Fruit fly (Drosophila melanogaster) whole organism, embryonic: ENCODE data around the gene PCNA2.

ENCODE experiments used
- Aef1 ChIP-seq: fragments of 200-800 bp; sonication (Bioruptor generic); IDR thresholded peaks from 3 replicates; pipeline ENCODE4 v1.3.6; 2022; ENCODE audit warnings: missing biosample characterization, missing genetic modification characterization
- Atf6 ChIP-seq: fragments of 200-800 bp; sonication (Bioruptor generic); IDR thresholded peaks from 2 replicates; pipeline ENCODE4 v1.3.6; 2022; ENCODE audit warnings: missing biosample characterization, missing genetic modification characterization
- BtbVII ChIP-seq: fragments of 200-800 bp; sonication (Bioruptor generic); optimal IDR thresholded peaks from 3 replicates; lab custom pipeline; 2017; ENCODE audit warnings: missing biosample characterization, mild to moderate bottlenecking, missing genetic modification characterization
- CG11456 ChIP-seq: fragments of 200-800 bp; sonication (Bioruptor generic); IDR thresholded peaks from 3 replicates; pipeline ENCODE4 v1.3.6; 2022; ENCODE audit warnings: missing biosample characterization, missing genetic modification characterization
- CG11560 ChIP-seq: fragments of 200-800 bp; sonication (Bioruptor generic); IDR thresholded peaks from 3 replicates; pipeline ENCODE4 v1.3.6; 2022; ENCODE audit warnings: missing biosample characterization, missing genetic modification characterization
- CG14441 ChIP-seq: fragments of 200-800 bp; sonication (Bioruptor generic); IDR thresholded peaks from 2 replicates; pipeline ENCODE4 v1.3.6; 2022; ENCODE audit warnings: missing biosample characterization, missing genetic modification characterization
- CG15011 ChIP-seq: fragments of 200-800 bp; sonication (Bioruptor generic); optimal IDR thresholded peaks from 3 replicates; lab custom pipeline; 2018; ENCODE audit warnings: missing biosample characterization, mild to moderate bottlenecking, missing genetic modification characterization
- CG1602 ChIP-seq: fragments of 200-800 bp; sonication (Bioruptor generic); optimal IDR thresholded peaks from 3 replicates; lab custom pipeline; 2016; ENCODE audit warnings: missing biosample characterization, missing genetic modification characterization
- CG1603 ChIP-seq: fragments of 200-800 bp; sonication (Bioruptor generic); optimal IDR thresholded peaks from 2 replicates; lab custom pipeline; 2019; ENCODE audit warnings: missing biosample characterization, mild to moderate bottlenecking, missing genetic modification characterization, moderate library complexity
- CG16779 ChIP-seq: fragments of 200-800 bp; sonication (Bioruptor generic); IDR thresholded peaks from 2 replicates; pipeline ENCODE4 v1.3.6; 2022; ENCODE audit warnings: missing biosample characterization, missing genetic modification characterization
- CG18764 ChIP-seq: fragments of 200-800 bp; sonication (Bioruptor generic); optimal IDR thresholded peaks from 3 replicates; lab custom pipeline; 2016; ENCODE audit warnings: missing biosample characterization, missing genetic modification characterization
- CG2116 ChIP-seq: fragments of 200-800 bp; sonication (Bioruptor generic); optimal IDR thresholded peaks from 3 replicates; lab custom pipeline; 2018; ENCODE audit warnings: missing biosample characterization, mild to moderate bottlenecking, missing genetic modification characterization
- CG3065 ChIP-seq: fragments of 200-800 bp; sonication (Bioruptor generic); optimal IDR thresholded peaks from 2 replicates; lab custom pipeline; 2016; ENCODE audit warnings: missing biosample characterization, missing genetic modification characterization
- CG31224 ChIP-seq: fragments of 200-800 bp; sonication (Bioruptor generic); IDR thresholded peaks from 2 replicates; pipeline ENCODE4 v1.3.6; 2022; ENCODE audit warnings: missing biosample characterization, missing genetic modification characterization
- CG3163 ChIP-seq: fragments of 200-800 bp; sonication (Bioruptor generic); optimal IDR thresholded peaks from 3 replicates; lab custom pipeline; 2016; ENCODE audit warnings: missing biosample characterization, missing genetic modification characterization
- CG32772 ChIP-seq: fragments of 200-800 bp; sonication (Bioruptor generic); IDR thresholded peaks from 2 replicates; pipeline ENCODE4 v1.3.6; 2022; ENCODE audit warnings: missing biosample characterization, missing genetic modification characterization
- CG3407 ChIP-seq: fragments of 200-800 bp; sonication (Bioruptor generic); optimal IDR thresholded peaks from 2 replicates; lab custom pipeline; 2018; ENCODE audit warnings: missing biosample characterization, mild to moderate bottlenecking, missing genetic modification characterization
- CG4617 ChIP-seq: fragments of 200-800 bp; sonication (Bioruptor generic); optimal IDR thresholded peaks from 3 replicates; lab custom pipeline; 2016; ENCODE audit warnings: missing biosample characterization, missing genetic modification characterization, borderline replicate concordance
- CG6689 ChIP-seq: fragments of 200-800 bp; sonication (Bioruptor generic); IDR thresholded peaks from 2 replicates; pipeline ENCODE4 v1.3.6; 2022; ENCODE audit warnings: missing biosample characterization, missing genetic modification characterization
- CG7556 ChIP-seq: fragments of 200-800 bp; sonication (Bioruptor generic); optimal IDR thresholded peaks from 2 replicates; lab custom pipeline; 2017; ENCODE audit warnings: missing biosample characterization, mild to moderate bottlenecking, missing genetic modification characterization
- CTCF ChIP-seq: fragments of 200-800 bp; sonication (Bioruptor generic); optimal IDR thresholded peaks from 2 replicates; lab custom pipeline; 2017; ENCODE audit warnings: missing biosample characterization, mild to moderate bottlenecking, missing genetic modification characterization, moderate library complexity
- Dfd ChIP-seq, 2 experiments: fragments of >200 bp; optimal IDR thresholded peaks; 2 replicates each; lab custom pipeline; 2017; ENCODE audit warnings: missing biosample characterization in 2 of 2, missing genetic modification characterization in 2 of 2
- E2f2 ChIP-seq: fragments of 200-800 bp; sonication (Bioruptor generic); IDR thresholded peaks from 2 replicates; pipeline ENCODE4 v1.3.6; 2022; ENCODE audit warnings: missing biosample characterization, missing genetic modification characterization
- HmgZ ChIP-seq: fragments of 200-800 bp; sonication (Bioruptor generic); optimal IDR thresholded peaks from 2 replicates; lab custom pipeline; 2018; ENCODE audit warnings: missing biosample characterization, mild to moderate bottlenecking, missing genetic modification characterization
- Hr78 ChIP-seq, 2 experiments: fragments of 200-800 bp in 1 of 2; fragments of >200 bp in 1 of 2; sonication (Bioruptor generic) in 1 of 2; optimal IDR thresholded peaks; 2 replicates each; lab custom pipeline; 2017 to 2019; ENCODE audit warnings: missing biosample characterization in 2 of 2, missing genetic modification characterization in 2 of 2, mild to moderate bottlenecking in 1 of 2, moderate library complexity in 1 of 2
- Pdp1 ChIP-seq, 2 experiments: fragments of 200-800 bp; sonication (Bioruptor generic); optimal IDR thresholded peaks; 3 replicates each; lab custom pipeline; 2016; ENCODE audit warnings: missing biosample characterization in 2 of 2, missing genetic modification characterization in 2 of 2, mild to moderate bottlenecking in 1 of 2, moderate library complexity in 1 of 2
- Sox100B ChIP-seq: fragments of 200-800 bp; sonication (Bioruptor generic); optimal IDR thresholded peaks from 3 replicates; lab custom pipeline; 2018; ENCODE audit warnings: missing biosample characterization, mild to moderate bottlenecking, missing genetic modification characterization
- Sry-δ ChIP-seq: fragments of 200-800 bp; sonication (Bioruptor generic); optimal IDR thresholded peaks from 2 replicates; lab custom pipeline; 2016; ENCODE audit warnings: missing biosample characterization, missing genetic modification characterization
- ase ChIP-seq: fragments of 200-800 bp; sonication (Bioruptor generic); IDR thresholded peaks from 3 replicates; pipeline ENCODE4 v1.3.6; 2022; ENCODE audit warnings: missing biosample characterization, missing genetic modification characterization
- ash1 ChIP-seq: fragments of 200-800 bp; sonication (Bioruptor generic); optimal IDR thresholded peaks from 2 replicates; lab custom pipeline; 2018; ENCODE audit warnings: missing biosample characterization, mild to moderate bottlenecking, missing genetic modification characterization
- ci ChIP-seq: fragments of 200-800 bp; sonication (Bioruptor generic); IDR thresholded peaks from 3 replicates; pipeline ENCODE4 v1.3.6; 2022; ENCODE audit warnings: missing biosample characterization, missing genetic modification characterization
- corto ChIP-seq: fragments of 200-800 bp; sonication (Bioruptor generic); optimal IDR thresholded peaks from 2 replicates; lab custom pipeline; 2016; ENCODE audit warnings: missing biosample characterization, mild to moderate bottlenecking, missing genetic modification characterization, moderate library complexity
- dysf ChIP-seq: fragments of 200-800 bp; sonication (Bioruptor generic); IDR thresholded peaks from 3 replicates; pipeline ENCODE4 v1.3.6; 2022; ENCODE audit warnings: missing biosample characterization, missing genetic modification characterization
- ems ChIP-seq: fragments of 200-800 bp; sonication (Bioruptor generic); optimal IDR thresholded peaks from 3 replicates; lab custom pipeline; 2016; ENCODE audit warnings: missing biosample characterization, missing genetic modification characterization
- fd96Cb ChIP-seq: fragments of 200-800 bp; sonication (Bioruptor generic); optimal IDR thresholded peaks from 2 replicates; lab custom pipeline; 2018; ENCODE audit warnings: missing biosample characterization, mild to moderate bottlenecking, missing genetic modification characterization, moderate library complexity
- gcm2 ChIP-seq: fragments of 200-800 bp; sonication (Bioruptor generic); optimal IDR thresholded peaks from 2 replicates; lab custom pipeline; 2016; ENCODE audit warnings: missing biosample characterization, missing genetic modification characterization
- gsb ChIP-seq: fragments of 200-800 bp; sonication (Bioruptor generic); IDR thresholded peaks from 2 replicates; pipeline ENCODE4 v1.3.6; 2022; ENCODE audit warnings: missing biosample characterization, missing genetic modification characterization
- hb ChIP-seq: fragments of 200-800 bp; sonication (Bioruptor generic); IDR thresholded peaks from 3 replicates; pipeline ENCODE4 v1.3.6; 2022; ENCODE audit warnings: missing biosample characterization, missing genetic modification characterization; ENCODE audit not compliant: partially characterized antibody
- hbn ChIP-seq: fragments of 200-800 bp; sonication (Bioruptor generic); IDR thresholded peaks from 2 replicates; pipeline ENCODE4 v1.3.6; 2022; ENCODE audit warnings: missing biosample characterization, missing genetic modification characterization; ENCODE audit not compliant: partially characterized antibody
- nom ChIP-seq: fragments of 200-800 bp; sonication (Bioruptor generic); optimal IDR thresholded peaks from 2 replicates; lab custom pipeline; 2017; ENCODE audit warnings: missing biosample characterization, missing genetic modification characterization, mild to moderate bottlenecking, moderate library complexity, missing genetic modification reagents
- pita ChIP-seq: fragments of 200-800 bp; sonication (Bioruptor generic); optimal IDR thresholded peaks from 2 replicates; lab custom pipeline; 2017; ENCODE audit warnings: missing biosample characterization, mild to moderate bottlenecking, missing genetic modification characterization
- pnt ChIP-seq: fragments of 200-800 bp; sonication (Bioruptor generic); optimal IDR thresholded peaks from 3 replicates; lab custom pipeline; 2016; ENCODE audit warnings: missing biosample characterization, missing genetic modification characterization
- ro ChIP-seq: fragments of 200-800 bp; sonication (Bioruptor generic); IDR thresholded peaks from 2 replicates; pipeline ENCODE4 v1.3.6; 2022; ENCODE audit warnings: missing biosample characterization, missing genetic modification characterization
- scrt ChIP-seq: fragments of 200-800 bp; sonication (Bioruptor generic); optimal IDR thresholded peaks from 2 replicates; lab custom pipeline; 2018; ENCODE audit warnings: missing biosample characterization, mild to moderate bottlenecking, missing genetic modification characterization, moderate library complexity
- sim ChIP-seq: fragments of 200-800 bp; sonication (Bioruptor generic); IDR thresholded peaks from 2 replicates; pipeline ENCODE4 v1.3.6; 2022; ENCODE audit warnings: missing biosample characterization, missing genetic modification characterization
- sob ChIP-seq: fragments of 200-800 bp; sonication (Bioruptor generic); IDR thresholded peaks from 2 replicates; pipeline ENCODE4 v1.3.6; 2022; ENCODE audit warnings: missing biosample characterization, missing genetic modification characterization
- ttk ChIP-seq: fragments of 200-800 bp; sonication (Bioruptor generic); IDR thresholded peaks from 2 replicates; pipeline ENCODE4 v2.1.2; 2022; ENCODE audit warnings: missing biosample characterization, missing genetic modification characterization
- tup ChIP-seq: fragments of 200-800 bp; sonication (Bioruptor generic); optimal IDR thresholded peaks from 2 replicates; lab custom pipeline; 2016; ENCODE audit warnings: missing biosample characterization, mild to moderate bottlenecking, missing genetic modification characterization, moderate library complexity
- tx ChIP-seq: fragments of 200-800 bp; sonication (Bioruptor generic); optimal IDR thresholded peaks from 2 replicates; lab custom pipeline; 2016; ENCODE audit warnings: missing biosample characterization, missing genetic modification characterization
- unpg ChIP-seq: fragments of 200-800 bp; sonication (Bioruptor generic); optimal IDR thresholded peaks from 3 replicates; lab custom pipeline; 2018; ENCODE audit warnings: missing biosample characterization, mild to moderate bottlenecking, missing genetic modification characterization, moderate library complexity
- vvl ChIP-seq: fragments of 200-800 bp; sonication (Bioruptor generic); IDR thresholded peaks from 2 replicates; pipeline ENCODE4 v1.3.6; 2022; ENCODE audit warnings: missing biosample characterization, missing genetic modification characterization

PCNA2 gene

dm6 chr2L:19575626-19576298, 8.0 kb downstream of the PCNA2 start (continued):
- TF ChIP-seq CG3163 (GFP tag; lab: Kevin White, UChicago) (peak; percentile 70), Sox100B (GFP tag; lab: Kevin White, UChicago) (peak; percentile 97), CG4617 (GFP tag; lab: Kevin White, UChicago) (peak; percentile 85), CG11456 (GFP tag; lab: Robert Waterston, UW) (peak; percentile 94), nom (peak; percentile 74), hbn (GFP tag; lab: Robert Waterston, UW) (no peak), scrt (GFP tag; lab: Kevin White, UChicago) (peak; percentile 89), CG2116 (GFP tag; lab: Kevin White, UChicago) (peak; percentile 87), Dfd (GFP tag; optimal IDR thresholded peaks at IDR 0.05; lab: Kevin White, UChicago) (no peak), Aef1 (peak; percentile 85), CG15011 (GFP tag; lab: Kevin White, UChicago) (peak; percentile 95), Sry-δ (peak; percentile 69), CG32772 (GFP tag; lab: Robert Waterston, UW) (peak; percentile 92), ase (GFP tag; lab: Robert Waterston, UW) (peak; percentile 86), tx (peak; percentile 96), pita (peak; percentile 62), CG11560 (peak; percentile 90), unpg (GFP tag; lab: Kevin White, UChicago) (peak; percentile 96), CG6689 (GFP tag; lab: Robert Waterston, UW) (peak; percentile 96), Hr78 (GFP tag; optimal IDR thresholded peaks at IDR 0.05; lab: Kevin White, UChicago) (peak in 1 of 2 experiments; percentile 55), ash1 (no peak), ci (peak; percentile 83), E2f2 (peak; percentile 78), CTCF (GFP tag; lab: Kevin White, UChicago) (peak; percentile 67), CG16779 (GFP tag; lab: Robert Waterston, UW) (peak; percentile 68), CG31224 (GFP tag; lab: Robert Waterston, UW) (peak; percentile 94), fd96Cb (tag; lab: Kevin White, UChicago) (peak; percentile 97), CG7556 (GFP tag; lab: Kevin White, UChicago) (peak; percentile 98), BtbVII (GFP tag; lab: Kevin White, UChicago) (peak; percentile 94), sim (0 out of 2 replicates have a peak, but pooled peaks have one; percentile 42), CG3065 (GFP tag; lab: Kevin White, UChicago) (peak; percentile 87), gsb (GFP tag; lab: Robert Waterston, UW) (peak; percentile 90), CG18764 (GFP tag; lab: Kevin White, UChicago) (peak; percentile 96), CG14441 (GFP tag; lab: Robert Waterston, UW) (peak; percentile 94), corto (GFP tag; lab: Kevin White, UChicago) (peak; percentile 73), ro (GFP tag; lab: Robert Waterston, UW) (peak; percentile 76), CG1602 (GFP tag; lab: Kevin White, UChicago) (peak; percentile 96), Atf6 (peak; percentile 95), CG1603 (tag; lab: Kevin White, UChicago) (peak; percentile 94), ems (peak; percentile 98), ttk (peak; percentile 85), hb (GFP tag; lab: Robert Waterston, UW) (no peak), tup (GFP tag; lab: Kevin White, UChicago) (peak; percentile 85), CG3407 (GFP tag; lab: Kevin White, UChicago) (peak; percentile 85), pnt (GFP tag; lab: Kevin White, UChicago) (peak; percentile 96), Pdp1 (GFP tag; optimal IDR thresholded peaks at IDR 0.05; lab: Kevin White, UChicago) (peak; percentile 93 to 98), sob (GFP tag; lab: Robert Waterston, UW) (peak; percentile 94), HmgZ (tag; lab: Kevin White, UChicago) (peak; percentile 91), gcm2 (GFP tag; lab: Kevin White, UChicago) (peak; percentile 87), vvl (GFP tag; lab: Robert Waterston, UW) (peak; percentile 92), dysf (GFP tag; lab: Robert Waterston, UW) (peak; percentile 98)
